Fruit fly (Drosophila melanogaster) whole organism: ENCODE measurements around the gene CG33296.

Experiments used
- CG8478 ChIP-seq: fragments of >200 bp; optimal IDR thresholded peaks from 2 replicates; lab custom pipeline; 2018; ENCODE audit warnings: inconsistent platforms
- Dll ChIP-seq: fragments of >200 bp; optimal IDR thresholded peaks from 2 replicates; lab custom pipeline; 2017
- EcR ChIP-seq, 2 experiments: fragments of >200 bp; optimal IDR thresholded peaks; 2 replicates each; lab custom pipeline; 2017; ENCODE audit warnings: missing biosample characterization in 2 of 2, missing genetic modification characterization in 2 of 2, missing genetic modification reagents in 2 of 2
- psq ChIP-seq: fragments of >200 bp; optimal IDR thresholded peaks from 2 replicates; lab custom pipeline; 2017

- no peak for TF ChIP-seq psq
- TF ChIP-seq Dll (lab: Kevin White, UChicago) = no peak
- no peak for TF ChIP-seq EcR (GFP tag; optimal IDR thresholded peaks at IDR 0.05; lab: Kevin White, UChicago)
- TF ChIP-seq CG8478 (lab: Kevin White, UChicago) = no peak
Measured at dm6 chr2L:7685290-7685689, 31.2 kb downstream of the CG33296 start.
